Fruit fly (Drosophila melanogaster) whole organism: ENCODE data around the gene CG2150.

Experiments
- CG8478 ChIP-seq: fragments of >200 bp; optimal IDR thresholded peaks from 2 replicates; lab custom pipeline; 2018; ENCODE audit warnings: inconsistent platforms
- Dll ChIP-seq: fragments of >200 bp; optimal IDR thresholded peaks from 2 replicates; lab custom pipeline; 2017
- EcR ChIP-seq, 2 experiments: fragments of >200 bp; optimal IDR thresholded peaks; 2 replicates each; lab custom pipeline; 2017; ENCODE audit warnings: missing biosample characterization in 2 of 2, missing genetic modification characterization in 2 of 2, missing genetic modification reagents in 2 of 2
- pan ChIP-seq: fragments of >200 bp; optimal IDR thresholded peaks from 2 replicates; lab custom pipeline; 2017
- psq ChIP-seq: fragments of >200 bp; optimal IDR thresholded peaks from 2 replicates; lab custom pipeline; 2017
- usp ChIP-seq: fragments of >200 bp; optimal IDR thresholded peaks from 2 replicates; lab custom pipeline; 2017; ENCODE audit warnings: missing biosample characterization, missing genetic modification characterization, mixed read lengths

CG2150 gene

dm6 chr3R:31714876-31715712 lies 49.5 kb downstream of the CG2150 start:
- TF ChIP-seq Dll (lab: Kevin White, UChicago) (no peak), psq (lab: Kevin White, UChicago) (no peak), CG8478 (no peak), pan (lab: Kevin White, UChicago) (no peak)

dm6 chr3R:31713306-31714123 lies 51.1 kb downstream of the CG2150 start, which contains the start of gene ttk:
ttk (plus strand) TSS chr3R:31713867.
- TF ChIP-seq EcR (GFP tag; optimal IDR thresholded peaks at IDR 0.05; lab: Kevin White, UChicago) (peak in 1 of 2 experiments; percentile 19), Dll (lab: Kevin White, UChicago) (peak; percentile 100), psq (lab: Kevin White, UChicago) (no peak), pan (lab: Kevin White, UChicago) (no peak), CG8478 (no peak), usp (GFP tag; lab: Kevin White, UChicago) (no peak)
